Worm (Caenorhabditis elegans): ENCODE measurements around the gene cept-2.

Gene cept-2

DNA sequence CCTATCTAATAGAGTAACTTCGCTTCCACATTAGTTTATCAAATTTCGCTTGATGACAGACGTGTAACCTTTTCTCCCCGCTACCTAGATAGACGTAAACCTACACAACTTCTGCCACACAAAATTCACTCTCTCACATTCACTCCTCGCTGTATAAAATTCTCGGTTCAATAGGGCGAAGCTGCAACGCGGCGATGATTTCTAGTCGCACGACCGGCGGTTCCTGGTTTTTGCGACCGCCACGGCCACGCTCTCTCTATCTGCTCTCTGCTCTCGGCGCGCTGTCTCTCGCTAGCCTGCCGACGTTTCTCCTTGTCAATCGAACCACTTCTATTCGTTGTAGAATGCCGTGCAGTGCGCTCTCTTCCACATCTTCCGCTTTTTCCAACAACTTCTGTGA is 3.4 kb downstream of the cept-2 start (continued):
- no peak for TF ChIP-seq him-1 (tag; optimal IDR thresholded peaks at IDR 0.05)
- TF ChIP-seq Y67H2A.10 (GFP tag; conservative IDR thresholded peaks at IDR 0.05): peak; percentile 85
- TF ChIP-seq die-1 (tag; optimal IDR thresholded peaks at IDR 0.05): peak; percentile 26
- no peak for TF ChIP-seq ceh-58 (GFP tag; IDR thresholded peaks at IDR 0.05)
- 0 out of 2 replicates have a peak, but pooled peaks have one; percentile 27 for TF ChIP-seq ztf-28 (GFP tag; IDR thresholded peaks at IDR 0.05)
- peak; percentile 99 for TF ChIP-seq zfh-2 (GFP tag; conservative IDR thresholded peaks at IDR 0.05)
- peak; percentile 23 for TF ChIP-seq chd-7 (tag; optimal IDR thresholded peaks at IDR 0.05)
- peak; percentile 86 for TF ChIP-seq ztf-18 (tag; optimal IDR thresholded peaks at IDR 0.05)
- TF ChIP-seq aptf-3 (GFP tag; IDR thresholded peaks at IDR 0.05): no peak
- TF ChIP-seq snpc-4 (GFP tag; optimal IDR thresholded peaks at IDR 0.05): no peak
- peak; percentile 27 to 70 (median 58) for TF ChIP-seq snpc-4 (tag; optimal IDR thresholded peaks at IDR 0.05)
- peak; percentile 77 for TF ChIP-seq lin-54 (GFP tag; optimal IDR thresholded peaks at IDR 0.05)
- TF ChIP-seq ceh-27 (GFP tag; optimal IDR thresholded peaks at IDR 0.05): peak; percentile 87
- peak; percentile 98 for TF ChIP-seq madf-10 (tag; optimal IDR thresholded peaks at IDR 0.05)
- TF ChIP-seq pbrm-1 (GFP tag; IDR thresholded peaks at IDR 0.05): peak; percentile 68; the same call in 1 of the 2 replicates
- 0 out of 2 replicates have a peak, but pooled peaks have one; percentile 47 for TF ChIP-seq lir-1 (GFP tag; conservative IDR thresholded peaks at IDR 0.05)
- no peak for TF ChIP-seq nhr-27 (tag; optimal IDR thresholded peaks at IDR 0.05)
- peak; percentile 74 for TF ChIP-seq lin-26 (GFP tag; IDR thresholded peaks at IDR 0.05)
- peak; percentile 89 for TF ChIP-seq nfyb-1 (GFP tag; IDR thresholded peaks at IDR 0.05)
- peak; percentile 58 for TF ChIP-seq tbp1 (GFP tag; optimal IDR thresholded peaks at IDR 0.05)
- TF ChIP-seq lin-40 (tag; optimal IDR thresholded peaks at IDR 0.05): peak; percentile 77
- TF ChIP-seq egrh-3 (GFP tag; IDR thresholded peaks at IDR 0.05): peak; percentile 89
- TF ChIP-seq attf-5 (GFP tag; optimal IDR thresholded peaks at IDR 0.05): peak; percentile 95
- peak; percentile 59; the same call in 1 of the 2 replicates for TF ChIP-seq C06A6.2 (GFP tag; conservative IDR thresholded peaks at IDR 0.05)
- TF ChIP-seq ceh-79 (tag; optimal IDR thresholded peaks at IDR 0.05): no peak
- TF ChIP-seq B0035.1 (tag; optimal IDR thresholded peaks at IDR 0.05): peak; percentile 39
- peak; percentile 46 for TF ChIP-seq F52B5.7 (tag; optimal IDR thresholded peaks at IDR 0.05)
- no peak for TF ChIP-seq dpff-1 (tag; optimal IDR thresholded peaks at IDR 0.05)
- 0 out of 2 replicates have a peak, but pooled peaks have one; percentile 17 for TF ChIP-seq bed-2 (GFP tag; IDR thresholded peaks at IDR 0.05)
- TF ChIP-seq hlh-12 (tag; optimal IDR thresholded peaks at IDR 0.05): no peak
- TF ChIP-seq nhr-80 (tag; optimal IDR thresholded peaks at IDR 0.05): peak; percentile 99
- 0 out of 2 replicates have a peak, but pooled peaks have one; percentile 41 for TF ChIP-seq C17E4.6 (GFP tag; IDR thresholded peaks at IDR 0.05)
- no peak for TF ChIP-seq F39B2.1 (GFP tag; IDR thresholded peaks at IDR 0.05)
- TF ChIP-seq Y56A3A.18 (GFP tag; IDR thresholded peaks at IDR 0.05): no peak
- TF ChIP-seq sdz-38 (tag; optimal IDR thresholded peaks at IDR 0.05): no peak
- peak in 1 of 3 experiments; percentile 69 for TF ChIP-seq lin-35 (GFP tag; optimal IDR thresholded peaks at IDR 0.05)
- no peak for TF ChIP-seq ztf-25 (GFP tag; IDR thresholded peaks at IDR 0.05)
- peak; percentile 52; the same call in 1 of the 2 replicates for TF ChIP-seq hmg-20 (GFP tag; IDR thresholded peaks at IDR 0.05)
- no peak for TF ChIP-seq ccch-3 (GFP tag; optimal IDR thresholded peaks at IDR 0.05)

DNA sequence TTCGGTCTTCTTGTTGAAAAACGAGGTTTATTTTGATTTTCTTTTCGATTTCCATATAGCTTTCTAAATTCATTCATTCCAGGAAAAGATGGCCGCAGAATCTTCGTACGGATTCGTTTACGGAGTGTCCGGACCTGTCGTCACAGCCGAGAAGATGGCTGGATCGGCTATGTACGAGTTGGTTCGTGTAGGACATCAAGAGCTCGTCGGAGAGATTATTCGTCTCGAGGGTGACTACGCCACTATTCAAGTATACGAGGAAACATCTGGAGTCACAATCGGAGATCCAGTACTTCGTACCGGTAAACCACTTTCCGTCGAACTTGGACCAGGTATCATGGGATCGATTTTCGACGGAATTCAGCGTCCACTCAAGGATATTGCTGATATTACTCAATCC is 4.1 kb downstream of the cept-2 start, which contains the start of gene vha-13:
vha-13 (plus strand) TSS at position 81 of the 400 bp plus-strand sequence.
- TF ChIP-seq hsf-1 (GFP tag; IDR thresholded peaks at IDR 0.05): peak; percentile 35; the same call in 1 of the 2 replicates
- TF ChIP-seq hlh-26 (GFP tag; conservative IDR thresholded peaks at IDR 0.05): no peak
